Fruit fly (Drosophila melanogaster): ENCODE results near the gene CG11249.

dm6 chr3L:21685753-21686152 is 13.8 kb downstream of the CG11249 start:
- TF ChIP-seq OdsH (GFP tag; optimal IDR thresholded peaks at IDR 0.05) = no peak
- TF ChIP-seq lola (GFP tag; optimal IDR thresholded peaks at IDR 0.05) = no peak
- no peak for TF ChIP-seq dsf (GFP tag; optimal IDR thresholded peaks at IDR 0.05; ENCODE audit: borderline replicate concordance)
- TF ChIP-seq h (GFP tag; optimal IDR thresholded peaks at IDR 0.05) = no peak
- TF ChIP-seq CG32264 (GFP tag; optimal IDR thresholded peaks at IDR 0.05) = no peak
- no peak for TF ChIP-seq Hnf4 (GFP tag; optimal IDR thresholded peaks at IDR 0.05)
- no peak for TF ChIP-seq CrebA (GFP tag; optimal IDR thresholded peaks at IDR 0.05; ENCODE audit: borderline replicate concordance)

Data from whole organism, wandering third instar larva.